Fruit fly (Drosophila melanogaster) whole organism, prepupa: ENCODE measurements around the gene CG42342.

Experiments used
- CG11294 ChIP-seq: fragments of 200-800 bp; sonication (Bioruptor generic); IDR thresholded peaks from 2 replicates; pipeline ENCODE4 v1.3.6; 2022; ENCODE audit warnings: missing biosample characterization, missing genetic modification characterization
- CG11902 ChIP-seq: fragments of 200-800 bp; sonication (Bioruptor generic); optimal IDR thresholded peaks from 3 replicates; lab custom pipeline; 2016; ENCODE audit warnings: missing biosample characterization, missing genetic modification characterization
- CG3032 ChIP-seq: fragments of 200-800 bp; optimal IDR thresholded peaks from 2 replicates; lab custom pipeline; 2019; ENCODE audit warnings: missing biosample characterization, mild to moderate bottlenecking, missing genetic modification characterization, moderate library complexity
- CG34406 ChIP-seq: fragments of 200-800 bp; sonication (Bioruptor generic); optimal IDR thresholded peaks from 3 replicates; lab custom pipeline; 2016; ENCODE audit warnings: missing biosample characterization, missing genetic modification characterization
- CG6163 ChIP-seq: fragments of 200-800 bp; sonication (Bioruptor generic); IDR thresholded peaks from 3 replicates; pipeline ENCODE4 v1.3.6; 2022; ENCODE audit warnings: missing biosample characterization, missing genetic modification characterization
- CG8119 ChIP-seq: fragments of 200-800 bp; sonication (Bioruptor generic); IDR thresholded peaks from 3 replicates; pipeline ENCODE4 v1.3.6; 2022; ENCODE audit warnings: missing biosample characterization, missing genetic modification characterization
- acj6 ChIP-seq: fragments of 200-800 bp; sonication (Bioruptor generic); optimal IDR thresholded peaks from 3 replicates; lab custom pipeline; 2016; ENCODE audit warnings: missing biosample characterization, missing genetic modification characterization
- dac ChIP-seq: fragments of 200-800 bp; sonication (Bioruptor generic); optimal IDR thresholded peaks from 2 replicates; lab custom pipeline; 2017; ENCODE audit warnings: missing biosample characterization, mild to moderate bottlenecking, missing genetic modification characterization
- dsx ChIP-seq: fragments of 200-800 bp; optimal IDR thresholded peaks from 3 replicates; lab custom pipeline; 2019; ENCODE audit warnings: missing biosample characterization, mild to moderate bottlenecking, missing genetic modification characterization, moderate library complexity; ENCODE audit not compliant: poor library complexity, severe bottlenecking
- fd59A ChIP-seq: fragments of 200-800 bp; sonication (Bioruptor generic); optimal IDR thresholded peaks from 2 replicates; lab custom pipeline; 2017; ENCODE audit warnings: missing biosample characterization, mild to moderate bottlenecking, missing genetic modification characterization, missing genetic modification reagents
- lz ChIP-seq: fragments of 200-800 bp; sonication (Bioruptor generic); optimal IDR thresholded peaks from 3 replicates; lab custom pipeline; 2016; ENCODE audit warnings: missing biosample characterization, missing genetic modification characterization
- vri ChIP-seq: fragments of 200-800 bp; sonication (Bioruptor generic); optimal IDR thresholded peaks from 3 replicates; lab custom pipeline; 2016; ENCODE audit warnings: missing biosample characterization, mild to moderate bottlenecking, missing genetic modification characterization

dm6 chr3R:16558623-16559155 is 56.1 kb downstream of the CG42342 start:
- TF ChIP-seq CG6163 (GFP tag; lab: Robert Waterston, UW) (no peak), vri (GFP tag; lab: Kevin White, UChicago) (no peak), dac (GFP tag; lab: Kevin White, UChicago) (no peak), dsx (GFP tag; lab: Kevin White, UChicago) (no peak), CG11294 (GFP tag; lab: Robert Waterston, UW) (no peak), CG8119 (GFP tag; lab: Robert Waterston, UW) (no peak), CG11902 (GFP tag; lab: Kevin White, UChicago) (no peak), acj6 (no peak), CG3032 (no peak), lz (GFP tag; lab: Kevin White, UChicago) (no peak), CG34406 (GFP tag; lab: Kevin White, UChicago) (no peak), fd59A (no peak)
